Worm (Caenorhabditis elegans) whole organism, L3 larva: ENCODE measurements around the gene lips-8.

ENCODE experiments used
- ama-1 ChIP-seq: fragments of 150-350 bp; optimal IDR thresholded peaks from 2 replicates; lab custom pipeline; 2018
- ceh-28 ChIP-seq: fragments of 150-350 bp; optimal IDR thresholded peaks from 2 replicates; lab custom pipeline; 2014; ENCODE audit warnings: missing biosample characterization, missing genetic modification reagents, missing genetic modification characterization
- fkh-10 ChIP-seq: sonication (generic microtip); optimal IDR thresholded peaks from 2 replicates; lab custom pipeline; 2017; ENCODE audit warnings: missing biosample characterization, missing genetic modification reagents, missing genetic modification characterization
- jun-1 ChIP-seq: fragments of 150-350 bp; optimal IDR thresholded peaks from 2 replicates; lab custom pipeline; 2014; ENCODE audit warnings: missing biosample characterization, missing genetic modification reagents, missing genetic modification characterization
- lin-15B ChIP-seq: fragments of 150-350 bp; optimal IDR thresholded peaks from 2 replicates; lab custom pipeline; 2014; ENCODE audit warnings: missing biosample characterization, missing genetic modification characterization
- mdl-1 ChIP-seq: fragments of 150-350 bp; optimal IDR thresholded peaks from 2 replicates; lab custom pipeline; 2014; ENCODE audit warnings: missing biosample characterization, missing genetic modification characterization
- nhr-237 ChIP-seq: fragments of 150-350 bp; optimal IDR thresholded peaks from 2 replicates; lab custom pipeline; 2014; ENCODE audit warnings: missing biosample characterization, missing genetic modification characterization
- nhr-28 ChIP-seq: fragments of 150-350 bp; optimal IDR thresholded peaks from 2 replicates; lab custom pipeline; 2014; ENCODE audit warnings: missing biosample characterization, missing genetic modification characterization
- nhr-76 ChIP-seq: fragments of 150-350 bp; sonication (generic microtip); optimal IDR thresholded peaks from 5 replicates; lab custom pipeline; 2014; ENCODE audit warnings: missing biosample characterization, missing genetic modification characterization
- pha-4 ChIP-seq: fragments of 150-350 bp; optimal IDR thresholded peaks from 2 replicates; lab custom pipeline; 2014; ENCODE audit warnings: missing biosample characterization, missing genetic modification reagents, missing genetic modification characterization
- unc-39 ChIP-seq: sonication (generic microtip); optimal IDR thresholded peaks from 4 replicates; lab custom pipeline; 2017; ENCODE audit warnings: missing biosample characterization, missing genetic modification characterization
- unc-62 ChIP-seq: fragments of 150-350 bp; sonication (generic microtip); optimal IDR thresholded peaks from 4 replicates; lab custom pipeline; 2014; ENCODE audit warnings: missing biosample characterization, missing genetic modification reagents, missing genetic modification characterization
- ztf-4 ChIP-seq: fragments of 150-350 bp; optimal IDR thresholded peaks from 2 replicates; lab custom pipeline; 2014; ENCODE audit warnings: missing biosample characterization, missing genetic modification characterization

DNA sequence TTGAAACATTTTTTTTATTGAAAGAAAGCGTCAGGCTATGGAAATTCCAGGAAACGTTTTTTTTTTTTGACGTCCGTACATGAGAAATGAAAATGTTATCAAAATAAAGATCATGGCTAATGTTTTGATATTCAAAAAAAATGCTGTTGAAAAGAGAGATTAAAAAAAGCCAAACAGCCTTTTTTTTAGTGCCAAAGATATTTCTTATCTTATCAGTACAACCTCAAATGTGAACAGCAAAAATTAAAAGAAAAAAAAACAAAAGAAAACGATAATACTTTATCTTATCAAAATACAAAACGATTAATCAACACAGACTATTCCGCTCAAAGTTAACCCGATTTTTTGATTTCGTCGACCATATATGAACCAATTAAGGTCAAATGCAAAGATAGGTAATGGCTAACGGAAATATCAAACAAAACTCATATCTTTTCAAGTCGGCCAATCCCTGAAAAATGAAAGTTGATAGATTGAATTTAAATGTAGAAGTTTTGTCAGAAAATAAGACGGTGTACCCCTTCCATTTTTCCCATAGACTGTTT is 9.0 kb downstream of the lips-8 start:
- no peak for TF ChIP-seq nhr-28 (tag; lab: Kevin White, UChicago)
- no peak for TF ChIP-seq ztf-4 (tag; lab: Kevin White, UChicago)
- TF ChIP-seq mdl-1 (tag; lab: Kevin White, UChicago) = no peak
- TF ChIP-seq ceh-28 (tag; lab: Kevin White, UChicago) = no peak
- peak; percentile 18 for TF ChIP-seq nhr-76
- TF ChIP-seq jun-1 (tag; lab: Kevin White, UChicago) = no peak
- no peak for TF ChIP-seq ama-1 (lab: Kevin White, UChicago)
- TF ChIP-seq unc-62 = no peak
- TF ChIP-seq nhr-237 = no peak
- no peak for TF ChIP-seq unc-39 (tag; lab: Kevin White, UChicago)
- TF ChIP-seq fkh-10 (GFP tag; lab: Kevin White, UChicago) = no peak
- TF ChIP-seq lin-15B (tag; lab: Kevin White, UChicago) = no peak
- no peak for TF ChIP-seq pha-4
